Fruit fly (Drosophila melanogaster) whole organism, wandering third instar larva: ENCODE measurements around the gene CG31294.

ENCODE experiments used
- Abd-B ChIP-seq: fragments of >200 bp; optimal IDR thresholded peaks from 2 replicates; lab custom pipeline; 2017; ENCODE audit warnings: missing biosample characterization, missing genetic modification characterization
- CG32264 ChIP-seq: fragments of 200-800 bp; sonication (Bioruptor generic); optimal IDR thresholded peaks from 2 replicates; lab custom pipeline; 2016; ENCODE audit warnings: missing biosample characterization, missing genetic modification characterization
- CG9705 ChIP-seq: fragments of 200-800 bp; sonication (Bioruptor generic); optimal IDR thresholded peaks from 2 replicates; lab custom pipeline; 2018; ENCODE audit warnings: missing biosample characterization, mild to moderate bottlenecking, missing genetic modification characterization
- CrebA ChIP-seq: fragments of 200-800 bp; sonication (Bioruptor generic); optimal IDR thresholded peaks from 2 replicates; lab custom pipeline; 2016; ENCODE audit warnings: missing biosample characterization, mild to moderate bottlenecking, missing genetic modification characterization, borderline replicate concordance
- Dfd ChIP-seq: fragments of >200 bp; optimal IDR thresholded peaks from 2 replicates; lab custom pipeline; 2017; ENCODE audit warnings: missing biosample characterization, missing genetic modification characterization
- Dif ChIP-seq: fragments of 200-275, 200-300 bp; sonication (Bioruptor generic); optimal IDR thresholded peaks from 2 replicates; lab custom pipeline; 2018; ENCODE audit warnings: missing biosample characterization, missing genetic modification characterization; ENCODE audit not compliant: partially characterized antibody
- HLH106 ChIP-seq: fragments of 200-800 bp; optimal IDR thresholded peaks from 3 replicates; lab custom pipeline; 2019; ENCODE audit warnings: missing biosample characterization, mild to moderate bottlenecking, missing genetic modification characterization, moderate library complexity
- Hnf4 ChIP-seq: fragments of 200-800 bp; sonication (Bioruptor generic); optimal IDR thresholded peaks from 2 replicates; lab custom pipeline; 2016; ENCODE audit warnings: missing biosample characterization, mild to moderate bottlenecking, missing genetic modification characterization
- Hr83 ChIP-seq: fragments of 200-300 bp; sonication (Bioruptor generic); optimal IDR thresholded peaks from 2 replicates; lab custom pipeline; 2016; ENCODE audit warnings: missing biosample characterization, mild to moderate bottlenecking, missing genetic modification characterization, moderate library complexity; ENCODE audit not compliant: poor library complexity, severe bottlenecking
- Jra ChIP-seq: sonication (Bioruptor generic); optimal IDR thresholded peaks from 2 replicates; lab custom pipeline; 2016; ENCODE audit warnings: missing biosample characterization, missing genetic modification characterization
- Mio ChIP-seq: sonication (Bioruptor generic); optimal IDR thresholded peaks from 2 replicates; lab custom pipeline; 2016; ENCODE audit warnings: missing biosample characterization, missing genetic modification characterization
- Myc ChIP-seq: fragments of >200 bp; optimal IDR thresholded peaks from 2 replicates; lab custom pipeline; 2017
- N ChIP-seq: fragments of >200 bp; optimal IDR thresholded peaks from 2 replicates; lab custom pipeline; 2018; ENCODE audit warnings: missing biosample characterization, missing external identifiers, missing genetic modification characterization
- OdsH ChIP-seq: fragments of 200-800 bp; sonication (Bioruptor generic); optimal IDR thresholded peaks from 2 replicates; lab custom pipeline; 2016; ENCODE audit warnings: missing biosample characterization, mild to moderate bottlenecking, missing genetic modification characterization
- Vsx2 ChIP-seq: fragments of 200-300, 225-300 bp; sonication (Bioruptor generic); optimal IDR thresholded peaks from 2 replicates; lab custom pipeline; 2018; ENCODE audit warnings: missing biosample characterization, missing genetic modification characterization; ENCODE audit not compliant: partially characterized antibody
- br ChIP-seq: fragments of 200-800 bp; sonication (Bioruptor generic); optimal IDR thresholded peaks from 2 replicates; lab custom pipeline; 2016; ENCODE audit warnings: missing biosample characterization, missing genetic modification characterization
- dl ChIP-seq, 2 experiments: fragments of 175-275, 200-275 bp in 1 of 2; fragments of 200-275 bp in 1 of 2; sonication (Bioruptor generic); optimal IDR thresholded peaks; lab custom pipeline; 2018; ENCODE audit warnings: mild to moderate bottlenecking in 2 of 2, missing biosample characterization in 2 of 2, missing genetic modification characterization in 2 of 2, moderate library complexity in 2 of 2; ENCODE audit not compliant: partially characterized antibody in 2 of 2, insufficient read depth in 1 of 2
- dmrt93B ChIP-seq: fragments of 200-800 bp; sonication (Bioruptor generic); optimal IDR thresholded peaks from 2 replicates; lab custom pipeline; 2018; ENCODE audit warnings: missing biosample characterization, mild to moderate bottlenecking, missing genetic modification characterization
- dsf ChIP-seq: sonication (Bioruptor generic); optimal IDR thresholded peaks from 2 replicates; lab custom pipeline; 2016; ENCODE audit warnings: missing biosample characterization, missing genetic modification characterization, borderline replicate concordance
- ey ChIP-seq: fragments of 200-800 bp; sonication (Bioruptor generic); optimal IDR thresholded peaks from 2 replicates; lab custom pipeline; 2016; ENCODE audit warnings: missing biosample characterization, missing genetic modification characterization
- foxo ChIP-seq, 2 experiments: fragments of 200-800 bp; sonication (Bioruptor generic); optimal IDR thresholded peaks; 2 replicates in 1 of 2; 3 replicates in 1 of 2; lab custom pipeline; 2016 to 2017; ENCODE audit warnings: missing biosample characterization in 2 of 2, missing genetic modification characterization in 2 of 2
- fru ChIP-seq: fragments of 200-800 bp; sonication (Bioruptor generic); optimal IDR thresholded peaks from 3 replicates; lab custom pipeline; 2016; ENCODE audit warnings: missing biosample characterization, mild to moderate bottlenecking, missing genetic modification characterization
- jim ChIP-seq: fragments of 175-275, 200-325 bp; sonication (Bioruptor generic); optimal IDR thresholded peaks from 2 replicates; lab custom pipeline; 2016; ENCODE audit warnings: missing biosample characterization, mild to moderate bottlenecking, missing genetic modification characterization
- pan ChIP-seq: fragments of >200 bp; optimal IDR thresholded peaks from 2 replicates; lab custom pipeline; 2017
- rgr ChIP-seq: fragments of 200-800 bp; sonication (Bioruptor generic); optimal IDR thresholded peaks from 3 replicates; lab custom pipeline; 2016; ENCODE audit warnings: missing biosample characterization, mild to moderate bottlenecking, missing genetic modification characterization
- sage ChIP-seq: fragments of 200-800 bp; sonication (Bioruptor generic); optimal IDR thresholded peaks from 2 replicates; lab custom pipeline; 2016; ENCODE audit warnings: missing biosample characterization, mild to moderate bottlenecking, missing genetic modification characterization
- sv ChIP-seq: fragments of 200-800 bp; sonication (Bioruptor generic); optimal IDR thresholded peaks from 3 replicates; lab custom pipeline; 2016; ENCODE audit warnings: missing biosample characterization, missing genetic modification characterization
- tai ChIP-seq: sonication (Bioruptor generic); optimal IDR thresholded peaks from 2 replicates; lab custom pipeline; 2016; ENCODE audit warnings: missing biosample characterization, missing genetic modification characterization
- usp ChIP-seq: fragments of >200 bp; optimal IDR thresholded peaks from 2 replicates; lab custom pipeline; 2017; ENCODE audit warnings: missing biosample characterization, missing genetic modification characterization
- woc ChIP-seq: sonication (Bioruptor generic); optimal IDR thresholded peaks from 2 replicates; lab custom pipeline; 2016; ENCODE audit warnings: missing biosample characterization, mild to moderate bottlenecking, missing genetic modification characterization

The CG31294 gene

DNA sequence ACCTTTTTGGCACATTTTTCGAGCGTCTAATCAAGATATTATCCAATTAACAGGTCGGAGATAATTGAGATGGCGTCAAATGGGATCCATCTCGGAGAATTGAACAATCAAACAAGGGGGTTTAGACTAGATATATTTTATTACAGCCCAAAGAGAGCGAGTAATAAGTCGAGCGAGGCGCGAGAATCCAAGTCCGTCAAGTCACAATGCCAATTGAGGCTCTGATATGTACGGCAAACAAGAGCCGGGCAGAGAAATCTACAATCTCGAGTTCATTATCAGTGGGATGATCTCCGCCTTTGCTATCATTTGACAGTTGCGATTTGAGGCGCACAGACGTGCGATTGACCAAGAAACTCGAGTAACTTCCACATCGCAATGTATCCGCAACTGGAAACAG, 12.0 kb downstream of the CG31294 start, which contains the start of gene CG5404:
CG5404 (plus strand) TSS at position 301 of the 400 bp plus-strand sequence.
- TF ChIP-seq Dfd (GFP tag; lab: Kevin White, UChicago) (no peak), CrebA (no peak), Myc (no peak), Hr83 (GFP tag; lab: Kevin White, UChicago) (no peak), Mio (GFP tag; lab: Kevin White, UChicago) (no peak)
- TF ChIP-seq, all 38 proteins: peak for 0

DNA sequence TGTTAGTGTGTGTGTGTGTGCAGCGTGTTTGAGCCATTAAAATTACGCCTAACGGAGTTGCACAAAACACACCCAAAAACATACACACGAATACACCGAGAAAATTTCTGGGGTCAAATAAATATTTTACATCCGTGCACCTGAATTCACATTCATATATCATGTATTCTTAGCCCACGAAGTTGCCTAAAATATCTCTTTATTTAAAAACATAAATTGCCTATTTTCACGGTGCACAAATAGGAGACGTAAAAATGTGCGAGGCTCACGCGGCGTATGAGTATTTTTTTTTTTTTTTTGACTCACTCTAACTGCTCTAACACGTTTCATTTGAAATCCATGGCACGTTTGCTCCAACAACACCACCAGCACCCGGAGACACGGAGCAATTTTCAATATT, 15.6 kb downstream of the CG31294 start:
- no peak for TF ChIP-seq Vsx2
- TF ChIP-seq dsf (GFP tag; lab: Kevin White, UChicago), result no peak
- TF ChIP-seq foxo (GFP tag; optimal IDR thresholded peaks at IDR 0.05; lab: Kevin White, UChicago), result no peak
- no peak for TF ChIP-seq N (GFP tag; lab: Kevin White, UChicago)
- no peak for TF ChIP-seq CG32264 (GFP tag; lab: Kevin White, UChicago)
- TF ChIP-seq ey (GFP tag; lab: Kevin White, UChicago), result no peak
- no peak for TF ChIP-seq Hr83 (GFP tag; lab: Kevin White, UChicago)
- no peak for TF ChIP-seq usp
- no peak for TF ChIP-seq CrebA
- no peak for TF ChIP-seq sage (GFP tag; lab: Kevin White, UChicago)
- TF ChIP-seq Dif (GFP tag; lab: Kevin White, UChicago), result no peak
- TF ChIP-seq Dfd (GFP tag; lab: Kevin White, UChicago), result no peak
- TF ChIP-seq sv, result no peak
- TF ChIP-seq jim, result no peak

DNA sequence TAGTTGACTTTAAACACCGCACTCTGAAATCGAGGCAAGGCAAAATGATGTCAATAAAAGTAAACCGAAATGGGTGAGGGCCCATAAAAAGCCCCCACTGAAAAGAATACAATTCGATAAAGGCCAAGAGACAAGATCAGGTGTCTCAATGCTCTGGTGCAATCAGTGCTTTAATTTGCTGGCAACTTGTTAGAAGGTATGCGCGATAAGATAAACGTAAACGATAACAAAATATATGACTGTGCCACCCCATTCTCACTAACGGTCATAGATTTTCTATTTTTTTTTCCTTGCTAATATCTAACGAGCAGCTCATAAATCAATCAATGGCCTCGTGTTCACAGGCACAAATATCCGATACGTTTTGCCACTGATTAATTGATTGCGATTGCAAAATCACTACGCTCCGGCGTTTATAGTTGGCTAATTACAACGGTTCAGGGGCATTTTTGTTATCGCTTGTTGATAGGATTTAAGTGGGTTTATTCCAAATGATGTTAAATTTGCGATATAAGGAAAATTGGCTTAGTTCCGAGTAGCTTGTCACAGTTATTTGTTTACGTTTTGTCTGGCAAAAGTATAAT, 19.8 kb downstream of the CG31294 start:
- TF ChIP-seq Dfd (GFP tag; lab: Kevin White, UChicago) (no peak), HLH106 (tag; lab: Kevin White, UChicago) (no peak), N (GFP tag; lab: Kevin White, UChicago) (no peak), Hr83 (GFP tag; lab: Kevin White, UChicago) (no peak), Vsx2 (no peak), woc (GFP tag; lab: Kevin White, UChicago) (no peak), Mio (GFP tag; lab: Kevin White, UChicago) (no peak), Jra (no peak), dmrt93B (GFP tag; lab: Kevin White, UChicago) (no peak)
- TF ChIP-seq, all 38 proteins: peak for 0

DNA sequence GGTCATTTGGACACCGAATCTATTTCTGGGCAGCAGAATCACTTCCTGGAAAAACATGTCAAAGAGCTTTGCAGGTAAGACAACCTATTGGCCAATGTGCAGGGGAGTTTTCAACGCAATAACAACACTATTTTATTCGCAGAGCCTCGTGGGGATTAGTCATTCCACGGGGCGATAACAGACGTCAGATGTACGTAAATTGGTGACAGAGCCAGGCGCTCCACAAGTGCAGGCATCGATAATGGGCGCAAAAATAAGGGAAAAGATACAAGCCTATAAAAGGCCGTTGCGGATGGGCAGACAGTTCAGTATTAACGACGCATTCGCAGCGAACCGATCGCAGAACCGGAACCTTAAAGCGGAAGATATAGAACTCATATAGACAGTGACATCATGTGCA, 21.4 kb downstream of the CG31294 start, which contains the start of gene CG5399:
CG5399 (plus strand) TSS at position 301 of the 400 bp plus-strand sequence.
- TF ChIP-seq sage (GFP tag; lab: Kevin White, UChicago), result no peak
- TF ChIP-seq pan (lab: Kevin White, UChicago), result no peak
- TF ChIP-seq tai (GFP tag; lab: Kevin White, UChicago), result no peak
- no peak for TF ChIP-seq CG9705 (GFP tag; lab: Kevin White, UChicago)
- TF ChIP-seq Myc, result no peak
- TF ChIP-seq, all 38 proteins: peak for 0

DNA sequence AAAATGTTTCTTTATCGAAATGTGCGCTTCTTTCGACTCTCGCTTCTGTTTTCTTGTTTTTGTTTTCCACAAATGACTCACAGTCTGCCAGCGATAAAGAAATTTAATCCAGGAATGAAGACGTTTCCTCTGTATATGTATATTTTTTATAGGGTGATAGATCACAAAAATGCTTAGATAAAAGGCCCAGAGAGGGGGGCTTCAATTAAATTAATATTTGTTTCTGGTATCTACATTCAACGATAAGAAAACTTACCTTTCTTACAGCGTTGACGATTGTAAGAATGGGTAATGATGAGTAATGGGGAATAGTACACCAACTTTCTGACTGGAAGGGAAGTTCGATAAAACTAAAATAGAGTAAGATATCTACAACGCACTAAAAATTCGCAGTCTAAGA, 22.1 kb downstream of the CG31294 start:
- TF ChIP-seq CrebA (no peak), fru (no peak), Hnf4 (no peak), foxo (GFP tag; optimal IDR thresholded peaks at IDR 0.05; lab: Kevin White, UChicago) (no peak), CG9705 (GFP tag; lab: Kevin White, UChicago) (no peak), Mio (GFP tag; lab: Kevin White, UChicago) (no peak), Myc (no peak), jim (no peak), sv (no peak), dl (GFP tag; optimal IDR thresholded peaks at IDR 0.05; lab: Kevin White, UChicago; ENCODE audit: insufficient read depth in 1 of 2, partially characterized antibody in 2 of 2) (no peak), br (no peak), Dif (GFP tag; lab: Kevin White, UChicago) (no peak), Abd-B (no peak), rgr (GFP tag; lab: Kevin White, UChicago) (no peak), Dfd (GFP tag; lab: Kevin White, UChicago) (no peak), woc (GFP tag; lab: Kevin White, UChicago) (no peak), OdsH (no peak)
